Worm (Caenorhabditis elegans) whole organism, young adult: ENCODE data around the gene emb-30.

Source experiments
- F55B11.4 ChIP-seq: sonication (generic microtip); optimal IDR thresholded peaks from 2 replicates; lab custom pipeline; 2016; ENCODE audit warnings: missing compliant biosample characterization, missing genetic modification characterization, borderline replicate concordance; ENCODE audit not compliant: insufficient read depth
- Y95B8A.8 ChIP-seq: fragments of 200-800 bp; sonication (Bioruptor generic); IDR thresholded peaks from 2 replicates; pipeline ENCODE4 v1.3.6; 2022; ENCODE audit warnings: missing genetic modification reagents, missing genetic modification characterization, missing compliant biosample characterization
- atf-7 ChIP-seq: sonication (generic microtip); optimal IDR thresholded peaks from 2 replicates; lab custom pipeline; 2017; ENCODE audit warnings: mild to moderate bottlenecking, missing genetic modification characterization, missing compliant biosample characterization
- egl-18 ChIP-seq: fragments of 200-800 bp; sonication (Bioruptor generic); IDR thresholded peaks from 2 replicates; pipeline ENCODE4 v1.3.6; 2022; ENCODE audit warnings: missing genetic modification reagents, missing genetic modification characterization, missing compliant biosample characterization
- let-526 ChIP-seq: fragments of 200-800 bp; sonication (Bioruptor generic); IDR thresholded peaks from 2 replicates; pipeline ENCODE4 v1.3.6; 2022; ENCODE audit warnings: missing genetic modification reagents, missing genetic modification characterization, missing compliant biosample characterization
- lin-40 ChIP-seq: sonication (generic microtip); optimal IDR thresholded peaks from 2 replicates; lab custom pipeline; 2016; ENCODE audit warnings: missing genetic modification characterization, mild to moderate bottlenecking, missing compliant biosample characterization, missing genotype, missing genetic modification reagents
- nfya-1 ChIP-seq: sonication (generic microtip); optimal IDR thresholded peaks from 2 replicates; lab custom pipeline; 2017; ENCODE audit warnings: antibody characterized with exemption, missing compliant biosample characterization, missing genetic modification characterization, borderline replicate concordance; ENCODE audit not compliant: insufficient read depth
- snpc-1.3 ChIP-seq: sonication (generic microtip); optimal IDR thresholded peaks from 2 replicates; lab custom pipeline; 2017; ENCODE audit warnings: missing genetic modification characterization, mild to moderate bottlenecking, missing compliant biosample characterization, antibody characterized with exemption, moderate library complexity, missing genotype, missing genetic modification reagents; ENCODE audit not compliant: insufficient read depth
- snpc-3.4 ChIP-seq: sonication (generic microtip); optimal IDR thresholded peaks from 2 replicates; lab custom pipeline; 2017; ENCODE audit warnings: missing genetic modification characterization, mild to moderate bottlenecking, missing compliant biosample characterization, antibody characterized with exemption, moderate library complexity, missing genotype, missing genetic modification reagents
- snpc-4 ChIP-seq, 5 experiments: fragments of 150-350 bp in 1 of 5; sonication (generic microtip) in 4 of 5; optimal IDR thresholded peaks; 2 replicates each; lab custom pipeline; 2014 to 2018; ENCODE audit warnings: missing genetic modification characterization in 5 of 5, missing biosample characterization in 3 of 5, antibody characterized with exemption in 2 of 5, mild to moderate bottlenecking in 2 of 5, missing compliant biosample characterization in 2 of 5, missing genotype in 2 of 5, moderate library complexity in 2 of 5, missing genetic modification reagents in 1 of 5
- sptf-2 ChIP-seq: fragments of 200-800 bp; sonication (Bioruptor generic); optimal IDR thresholded peaks from 2 replicates; lab custom pipeline; 2018; ENCODE audit warnings: mild to moderate bottlenecking, missing genetic modification characterization, missing compliant biosample characterization
- zfh-2 ChIP-seq: fragments of 200-800 bp; sonication (Bioruptor generic); conservative IDR thresholded peaks from 2 replicates; pipeline ENCODE4 v1.3.6; 2022; ENCODE audit warnings: missing genetic modification reagents, missing genetic modification characterization, missing compliant biosample characterization
- ztf-18 ChIP-seq: sonication (generic microtip); optimal IDR thresholded peaks from 2 replicates; lab custom pipeline; 2016; ENCODE audit warnings: missing genotype, mild to moderate bottlenecking, missing genetic modification characterization, missing compliant biosample characterization
- ztf-6 ChIP-seq: fragments of 200-800 bp; sonication (Bioruptor generic); IDR thresholded peaks from 2 replicates; pipeline ENCODE4 v1.3.6; 2022; ENCODE audit warnings: missing genetic modification reagents, missing genetic modification characterization, missing compliant biosample characterization

- TF ChIP-seq F55B11.4 (tag; lab: Kevin White, UChicago) (no peak), snpc-4 (GFP tag; optimal IDR thresholded peaks at IDR 0.05; lab: Kevin White, UChicago) (no peak), snpc-4 (tag; optimal IDR thresholded peaks at IDR 0.05; lab: Kevin White, UChicago) (peak in 3 of 4 experiments; percentile 25 to 85 (median 72)), let-526 (GFP tag; lab: Robert Waterston, UW) (no peak), egl-18 (GFP tag; lab: Robert Waterston, UW) (no peak), ztf-18 (tag; lab: Kevin White, UChicago) (peak; percentile 38), snpc-1.3 (tag; lab: Kevin White, UChicago) (peak; percentile 15), sptf-2 (GFP tag; lab: Kevin White, UChicago) (no peak), zfh-2 (GFP tag; lab: Robert Waterston, UW) (no peak), Y95B8A.8 (GFP tag; lab: Robert Waterston, UW) (peak; percentile 60; the same call in 1 of the 2 replicates), ztf-6 (GFP tag; lab: Robert Waterston, UW) (no peak), lin-40 (tag; lab: Kevin White, UChicago) (peak; percentile 51), atf-7 (tag; lab: Kevin White, UChicago) (no peak), nfya-1 (tag; lab: Kevin White, UChicago) (no peak), snpc-3.4 (no peak)
These were observed 34.7 kb downstream of the emb-30 start, which contains the start of gene T26G10.1 for ce11 chrIII:9406600-9406999.
